Fruit fly (Drosophila melanogaster) whole organism, embryonic: ENCODE measurements around the gene CG31960.
A peak's percentile ranks its signal among the peaks of the same experiment; 100 is the strongest.

Experiments used
- Aef1 ChIP-seq: fragments of 200-800 bp; sonication (Bioruptor generic); IDR thresholded peaks from 3 replicates; pipeline ENCODE4 v1.3.6; 2022; ENCODE audit warnings: missing biosample characterization, missing genetic modification characterization
- CG12744 ChIP-seq: fragments of 200-800 bp; sonication (Bioruptor generic); optimal IDR thresholded peaks from 2 replicates; lab custom pipeline; 2016; ENCODE audit warnings: missing biosample characterization, missing genetic modification characterization
- CG14441 ChIP-seq: fragments of 200-800 bp; sonication (Bioruptor generic); IDR thresholded peaks from 2 replicates; pipeline ENCODE4 v1.3.6; 2022; ENCODE audit warnings: missing biosample characterization, missing genetic modification characterization
- CG14965 ChIP-seq: fragments of 200-800 bp; sonication (Bioruptor generic); optimal IDR thresholded peaks from 2 replicates; lab custom pipeline; 2016; ENCODE audit warnings: missing biosample characterization, missing genetic modification characterization, borderline replicate concordance
- CG15011 ChIP-seq: fragments of 200-800 bp; sonication (Bioruptor generic); optimal IDR thresholded peaks from 3 replicates; lab custom pipeline; 2018; ENCODE audit warnings: missing biosample characterization, mild to moderate bottlenecking, missing genetic modification characterization
- CG17361 ChIP-seq: fragments of 200-800 bp; sonication (Bioruptor generic); IDR thresholded peaks from 3 replicates; pipeline ENCODE4 v1.3.6; 2022; ENCODE audit warnings: missing biosample characterization, missing genetic modification characterization
- CG17612 ChIP-seq: fragments of 200-800 bp; sonication (Bioruptor generic); IDR thresholded peaks from 2 replicates; pipeline ENCODE4 v1.3.6; 2022; ENCODE audit warnings: missing biosample characterization, missing genetic modification characterization
- CG2116 ChIP-seq: fragments of 200-800 bp; sonication (Bioruptor generic); optimal IDR thresholded peaks from 3 replicates; lab custom pipeline; 2018; ENCODE audit warnings: missing biosample characterization, mild to moderate bottlenecking, missing genetic modification characterization
- CG2129 ChIP-seq: fragments of 200-800 bp; sonication (Bioruptor generic); IDR thresholded peaks from 2 replicates; pipeline ENCODE4 v1.3.6; 2022; ENCODE audit warnings: missing biosample characterization, missing genetic modification characterization; ENCODE audit not compliant: partially characterized antibody
- CG2199 ChIP-seq: fragments of 200-800 bp; sonication (Bioruptor generic); IDR thresholded peaks from 3 replicates; pipeline ENCODE4 v1.3.6; 2022; ENCODE audit warnings: missing biosample characterization, missing genetic modification characterization
- CG2202 ChIP-seq: fragments of 200-800 bp; sonication (Bioruptor generic); optimal IDR thresholded peaks from 2 replicates; lab custom pipeline; 2018; ENCODE audit warnings: missing biosample characterization, mild to moderate bottlenecking, missing genetic modification characterization
- CG30020 ChIP-seq: fragments of 200-800 bp; optimal IDR thresholded peaks from 2 replicates; lab custom pipeline; 2019; ENCODE audit warnings: missing biosample characterization, mild to moderate bottlenecking, missing genetic modification characterization, moderate library complexity
- CG33213 ChIP-seq: fragments of 200-800 bp; sonication (Bioruptor generic); optimal IDR thresholded peaks from 3 replicates; lab custom pipeline; 2016; ENCODE audit warnings: missing biosample characterization, missing genetic modification characterization
- CG34422 ChIP-seq: fragments of 200-800 bp; sonication (Bioruptor generic); IDR thresholded peaks from 3 replicates; pipeline ENCODE4 v1.3.6; 2022; ENCODE audit warnings: missing biosample characterization, missing genetic modification characterization
- CG4617 ChIP-seq: fragments of 200-800 bp; sonication (Bioruptor generic); optimal IDR thresholded peaks from 3 replicates; lab custom pipeline; 2016; ENCODE audit warnings: missing biosample characterization, missing genetic modification characterization, borderline replicate concordance
- CG4707 ChIP-seq: fragments of 200-800 bp; sonication (Bioruptor generic); optimal IDR thresholded peaks from 2 replicates; lab custom pipeline; 2018; ENCODE audit warnings: missing biosample characterization, mild to moderate bottlenecking, missing genetic modification characterization, moderate library complexity
- CG5180 ChIP-seq: fragments of 200-800 bp; sonication (Bioruptor generic); optimal IDR thresholded peaks from 3 replicates; lab custom pipeline; 2017; ENCODE audit warnings: missing biosample characterization, missing genetic modification characterization, mild to moderate bottlenecking, moderate library complexity, missing genetic modification reagents
- CG6791 ChIP-seq: fragments of 200-800 bp; sonication (Bioruptor generic); IDR thresholded peaks from 3 replicates; pipeline ENCODE4 v1.3.6; 2022; ENCODE audit warnings: missing biosample characterization, missing genetic modification characterization; ENCODE audit not compliant: partially characterized antibody
- CG8089 ChIP-seq: fragments of 200-800 bp; sonication (Bioruptor generic); optimal IDR thresholded peaks from 3 replicates; lab custom pipeline; 2016; ENCODE audit warnings: missing biosample characterization, missing genetic modification characterization
- CG8359 ChIP-seq: fragments of 200-800 bp; sonication (Bioruptor generic); optimal IDR thresholded peaks from 2 replicates; lab custom pipeline; 2017; ENCODE audit warnings: missing biosample characterization, mild to moderate bottlenecking, missing genetic modification characterization, borderline replicate concordance
- Dip3 ChIP-seq: fragments of 200-800 bp; sonication (Bioruptor generic); optimal IDR thresholded peaks from 3 replicates; lab custom pipeline; 2016; ENCODE audit warnings: missing biosample characterization, missing genetic modification characterization
- Dp ChIP-seq: fragments of 200-800 bp; sonication (Bioruptor generic); optimal IDR thresholded peaks from 2 replicates; lab custom pipeline; 2018; ENCODE audit warnings: missing biosample characterization, mild to moderate bottlenecking, missing genetic modification characterization, moderate library complexity
- Dref ChIP-seq: fragments of 200-800 bp; sonication (Bioruptor generic); IDR thresholded peaks from 2 replicates; pipeline ENCODE4 v1.3.6; 2022; ENCODE audit warnings: missing biosample characterization, missing genetic modification characterization
- Elba2 ChIP-seq: fragments of 200-800 bp; sonication (Bioruptor generic); optimal IDR thresholded peaks from 3 replicates; lab custom pipeline; 2016; ENCODE audit warnings: missing biosample characterization, missing genetic modification characterization
- Fer3 ChIP-seq: fragments of 200-800 bp; sonication (Bioruptor generic); optimal IDR thresholded peaks from 2 replicates; lab custom pipeline; 2018; ENCODE audit warnings: missing biosample characterization, mild to moderate bottlenecking, missing genetic modification characterization, moderate library complexity
- Gug ChIP-seq: fragments of 200-800 bp; sonication (Bioruptor generic); IDR thresholded peaks from 4 replicates; pipeline ENCODE4 v1.3.6; 2022; ENCODE audit warnings: missing biosample characterization, missing genetic modification characterization
- H2.0 ChIP-seq: fragments of 200-800 bp; sonication (Bioruptor generic); IDR thresholded peaks from 2 replicates; pipeline ENCODE4 v1.3.6; 2022; ENCODE audit warnings: missing biosample characterization, missing genetic modification characterization
- HmgZ ChIP-seq: fragments of 200-800 bp; sonication (Bioruptor generic); optimal IDR thresholded peaks from 2 replicates; lab custom pipeline; 2018; ENCODE audit warnings: missing biosample characterization, mild to moderate bottlenecking, missing genetic modification characterization
- MBD-R2 ChIP-seq: fragments of 200-800 bp; sonication (Bioruptor generic); IDR thresholded peaks from 2 replicates; pipeline ENCODE4 v1.3.6; 2022; ENCODE audit warnings: missing biosample characterization, missing genetic modification characterization
- NK7.1 ChIP-seq: fragments of 200-800 bp; sonication (Bioruptor generic); optimal IDR thresholded peaks from 3 replicates; lab custom pipeline; 2016; ENCODE audit warnings: missing biosample characterization, missing genetic modification characterization
- Ravus ChIP-seq: fragments of 200-800 bp; sonication (Bioruptor generic); IDR thresholded peaks from 2 replicates; pipeline ENCODE4 v1.3.6; 2022; ENCODE audit warnings: missing biosample characterization, missing genetic modification characterization
- Tbp ChIP-seq: fragments of >200 bp; optimal IDR thresholded peaks from 2 replicates; lab custom pipeline; 2018; ENCODE audit warnings: missing biosample characterization, missing genetic modification characterization
- YL-1 ChIP-seq: fragments of 200-800 bp; sonication (Bioruptor generic); optimal IDR thresholded peaks from 3 replicates; lab custom pipeline; 2017; ENCODE audit warnings: missing biosample characterization, mild to moderate bottlenecking, missing genetic modification characterization
- al ChIP-seq: fragments of 200-800 bp; sonication (Bioruptor generic); IDR thresholded peaks from 2 replicates; pipeline ENCODE4 v1.3.6; 2022; ENCODE audit warnings: missing biosample characterization, missing genetic modification characterization
- caup ChIP-seq: fragments of 200-800 bp; sonication (Bioruptor generic); optimal IDR thresholded peaks from 3 replicates; lab custom pipeline; 2017; ENCODE audit warnings: missing biosample characterization, mild to moderate bottlenecking, missing genetic modification characterization, moderate library complexity; ENCODE audit not compliant: severe bottlenecking
- chif ChIP-seq, 2 experiments: fragments of 200-800 bp; sonication (Bioruptor generic); optimal IDR thresholded peaks; 3 replicates each; lab custom pipeline; 2016; ENCODE audit warnings: missing biosample characterization in 2 of 2, missing genetic modification characterization in 2 of 2
- dmrt99B ChIP-seq: fragments of 200-800 bp; sonication (Bioruptor generic); optimal IDR thresholded peaks from 2 replicates; lab custom pipeline; 2018; ENCODE audit warnings: missing biosample characterization, mild to moderate bottlenecking, missing genetic modification characterization, moderate library complexity
- dpn ChIP-seq, 2 experiments: fragments of 200-800 bp; sonication (Bioruptor generic); optimal IDR thresholded peaks; 3 replicates each; lab custom pipeline; 2016; ENCODE audit warnings: missing biosample characterization in 2 of 2, missing genetic modification characterization in 2 of 2
- gcm ChIP-seq: fragments of 200-800 bp; sonication (Bioruptor generic); optimal IDR thresholded peaks from 2 replicates; lab custom pipeline; 2019; ENCODE audit warnings: missing biosample characterization, mild to moderate bottlenecking, missing genetic modification characterization, moderate library complexity
- kah ChIP-seq: fragments of 200-800 bp; sonication (Bioruptor generic); optimal IDR thresholded peaks from 2 replicates; lab custom pipeline; 2018; ENCODE audit warnings: missing biosample characterization, mild to moderate bottlenecking, missing genetic modification characterization
- knrl ChIP-seq: fragments of 200-800 bp; sonication (Bioruptor generic); IDR thresholded peaks from 3 replicates; pipeline ENCODE4 v1.3.6; 2022; ENCODE audit warnings: missing biosample characterization, missing genetic modification characterization; ENCODE audit not compliant: partially characterized antibody
- lola ChIP-seq, 3 experiments: fragments of >200 bp in 2 of 3; fragments of 200-800 bp in 1 of 3; sonication (Bioruptor generic) in 1 of 3; optimal IDR thresholded peaks; 2 replicates each; lab custom pipeline; 2017 to 2019; ENCODE audit warnings: missing biosample characterization in 3 of 3, missing genetic modification characterization in 3 of 3, mild to moderate bottlenecking in 1 of 3, moderate library complexity in 1 of 3
- mam ChIP-seq: fragments of 200-800 bp; sonication (Bioruptor generic); optimal IDR thresholded peaks from 3 replicates; lab custom pipeline; 2016; ENCODE audit warnings: missing biosample characterization, missing genetic modification characterization
- nom ChIP-seq: fragments of 200-800 bp; sonication (Bioruptor generic); optimal IDR thresholded peaks from 2 replicates; lab custom pipeline; 2017; ENCODE audit warnings: missing biosample characterization, missing genetic modification characterization, mild to moderate bottlenecking, moderate library complexity, missing genetic modification reagents
- org-1 ChIP-seq: fragments of 200-800 bp; sonication (Bioruptor generic); optimal IDR thresholded peaks from 2 replicates; lab custom pipeline; 2017; ENCODE audit warnings: missing biosample characterization, missing genetic modification characterization
- prd ChIP-seq, 3 experiments: fragments of >200 bp in 2 of 3; fragments of 200-800 bp in 1 of 3; sonication (Bioruptor generic) in 1 of 3; optimal IDR thresholded peaks in 2 of 3; IDR thresholded peaks in 1 of 3; 2 replicates in 2 of 3; 3 replicates in 1 of 3; pipeline versions ENCODE4 v1.3.6 to Lab custom; 2017 to 2022; ENCODE audit warnings: missing biosample characterization in 1 of 3, missing genetic modification characterization in 1 of 3
- sens ChIP-seq: fragments of 200-800 bp; sonication (Bioruptor generic); peaks from one replicate; lab custom pipeline; 2016; ENCODE audit warnings: missing biosample characterization, missing genetic modification characterization
- slbo ChIP-seq: fragments of 200-800 bp; sonication (Bioruptor generic); IDR thresholded peaks from 2 replicates; pipeline ENCODE4 v1.3.6; 2022; ENCODE audit warnings: missing biosample characterization, missing genetic modification characterization
- tin ChIP-seq: fragments of 200-800 bp; sonication (Bioruptor generic); optimal IDR thresholded peaks from 3 replicates; lab custom pipeline; 2016; ENCODE audit warnings: missing biosample characterization, missing genetic modification characterization
- z ChIP-seq: fragments of 200-800 bp; sonication (Bioruptor generic); IDR thresholded peaks from 3 replicates; pipeline ENCODE4 v1.3.6; 2022; ENCODE audit warnings: missing biosample characterization, missing genetic modification characterization

CG31960 gene

dm6 chr2L:3787028-3787427, 2.3 kb downstream of the CG31960 start, which contains the start of gene bark (continued):
- TF ChIP-seq lola (GFP tag; optimal IDR thresholded peaks at IDR 0.05; lab: Kevin White, UChicago) (no peak), Aef1 (GFP tag; lab: Robert Waterston, UW) (no peak), CG4617 (GFP tag; lab: Kevin White, UChicago) (no peak), mam (GFP tag; lab: Kevin White, UChicago) (no peak), Dref (GFP tag; lab: Robert Waterston, UW) (no peak), Elba2 (GFP tag; lab: Kevin White, UChicago) (no peak), CG30020 (no peak), caup (GFP tag; lab: Kevin White, UChicago) (peak; percentile 25), CG17361 (GFP tag; lab: Robert Waterston, UW) (no peak), CG2202 (no peak), al (GFP tag; lab: Robert Waterston, UW) (no peak), tin (GFP tag; lab: Kevin White, UChicago) (no peak), CG2199 (GFP tag; lab: Robert Waterston, UW) (no peak), CG34422 (GFP tag; lab: Robert Waterston, UW) (peak; percentile 51; the same call in 1 of the 3 replicates), dpn (GFP tag; optimal IDR thresholded peaks at IDR 0.05; lab: Kevin White, UChicago) (no peak), CG12744 (no peak), chif (GFP tag; optimal IDR thresholded peaks at IDR 0.05; lab: Kevin White, UChicago) (no peak), CG14965 (no peak), MBD-R2 (GFP tag; lab: Robert Waterston, UW) (no peak), CG14441 (GFP tag; lab: Robert Waterston, UW) (0 out of 2 replicates have a peak, but pooled peaks have one; percentile 31), CG4707 (GFP tag; lab: Kevin White, UChicago) (no peak), z (GFP tag; lab: Robert Waterston, UW) (peak; percentile 60; the same call in 1 of the 3 replicates), H2.0 (GFP tag; lab: Robert Waterston, UW) (no peak), NK7.1 (GFP tag; lab: Kevin White, UChicago) (no peak), CG2129 (no peak), Ravus (GFP tag; lab: Robert Waterston, UW) (no peak), Fer3 (tag; lab: Kevin White, UChicago) (no peak), Tbp (GFP tag; lab: Kevin White, UChicago) (no peak), CG6791 (peak; percentile 40; the same call in 1 of the 3 replicates), CG2116 (GFP tag; lab: Kevin White, UChicago) (no peak), CG8089 (GFP tag; lab: Kevin White, UChicago) (no peak), sens (peak; percentile 32), dmrt99B (tag; lab: Kevin White, UChicago) (no peak), CG17612 (no peak), YL-1 (GFP tag; lab: Kevin White, UChicago) (no peak), org-1 (no peak), Dp (GFP tag; lab: Kevin White, UChicago) (no peak), Dip3 (GFP tag; lab: Kevin White, UChicago) (no peak), gcm (GFP tag; lab: Kevin White, UChicago) (no peak), knrl (no peak), Gug (GFP tag; lab: Robert Waterston, UW) (no peak), CG33213 (GFP tag; lab: Kevin White, UChicago) (no peak), slbo (GFP tag; lab: Robert Waterston, UW) (0 out of 2 replicates have a peak, but pooled peaks have one; percentile 4), CG15011 (GFP tag; lab: Kevin White, UChicago) (no peak), CG8359 (GFP tag; lab: Kevin White, UChicago) (no peak), prd (optimal IDR thresholded peaks at IDR 0.05; lab: Kevin White, UChicago) (no peak), prd (GFP tag; IDR thresholded peaks at IDR 0.05; lab: Robert Waterston, UW) (no peak), nom (GFP tag; lab: Kevin White, UChicago) (peak; percentile 63), CG5180 (GFP tag; lab: Kevin White, UChicago) (peak; percentile 78), kah (GFP tag; lab: Kevin White, UChicago) (no peak), HmgZ (tag; lab: Kevin White, UChicago) (peak; percentile 6)
